Fruit fly (Drosophila melanogaster): Measurements from ENCODE around the gene RpS6.

RpS6 gene

dm6 chrX:7946858-7947313 is 45.8 kb upstream of the RpS6 start, which contains the start of gene orion (continued):
- TF ChIP-seq amos (GFP tag; IDR thresholded peaks at IDR 0.05; ENCODE audit: partially characterized antibody) (peak; percentile 75), Atf6 (GFP tag; IDR thresholded peaks at IDR 0.05) (peak; percentile 32; the same call in 1 of the 2 replicates), vvl (GFP tag; IDR thresholded peaks at IDR 0.05) (peak; percentile 62), HmgZ (tag; optimal IDR thresholded peaks at IDR 0.05) (peak; percentile 12), hb (GFP tag; IDR thresholded peaks at IDR 0.05; ENCODE audit: partially characterized antibody) (peak; percentile 64; the same call in 2 of the 3 replicates), CG8281 (tag; optimal IDR thresholded peaks at IDR 0.05) (no peak), Ada2b (GFP tag; IDR thresholded peaks at IDR 0.05) (0 out of 2 replicates have a peak, but pooled peaks have one; percentile 20), Doc3 (GFP tag; IDR thresholded peaks at IDR 0.05; ENCODE audit: partially characterized antibody) (peak; percentile 78), tgo (GFP tag; IDR thresholded peaks at IDR 0.05) (peak; percentile 22; the same call in 1 of the 3 replicates), chm (GFP tag; IDR thresholded peaks at IDR 0.05) (peak; percentile 33; the same call in 1 of the 2 replicates), crp (GFP tag; optimal IDR thresholded peaks at IDR 0.05) (peak in 1 of 2 experiments; percentile 7), ems (GFP tag; optimal IDR thresholded peaks at IDR 0.05) (no peak), Xrp1 (GFP tag; IDR thresholded peaks at IDR 0.05) (peak; percentile 45; the same call in 1 of the 2 replicates), CG13624 (GFP tag; optimal IDR thresholded peaks at IDR 0.05) (peak; percentile 0), Ptx1 (GFP tag; IDR thresholded peaks at IDR 0.05) (0 out of 2 replicates have a peak, but pooled peaks have one; percentile 25), hbn (GFP tag; IDR thresholded peaks at IDR 0.05; ENCODE audit: partially characterized antibody) (peak; percentile 82), dm (GFP tag; optimal IDR thresholded peaks at IDR 0.05) (no peak), Bgb (GFP tag; IDR thresholded peaks at IDR 0.05; ENCODE audit: partially characterized antibody) (peak; percentile 82), stc (GFP tag; IDR thresholded peaks at IDR 0.05) (peak; percentile 26; the same call in 1 of the 2 replicates), CG13123 (GFP tag; optimal IDR thresholded peaks at IDR 0.05) (no peak), CG7987 (GFP tag; optimal IDR thresholded peaks at IDR 0.05) (peak; percentile 51), PHDP (tag; optimal IDR thresholded peaks at IDR 0.05) (no peak), klu (GFP tag; IDR thresholded peaks at IDR 0.05) (no peak), MBD-R2 (GFP tag; IDR thresholded peaks at IDR 0.05) (peak; percentile 40; the same call in 1 of the 2 replicates), CG12391 (tag; optimal IDR thresholded peaks at IDR 0.05) (peak; percentile 19), yki (optimal IDR thresholded peaks at IDR 0.05) (no peak), CG2129 (GFP tag; IDR thresholded peaks at IDR 0.05; ENCODE audit: partially characterized antibody) (peak; percentile 56; the same call in 1 of the 2 replicates), CG4360 (GFP tag; IDR thresholded peaks at IDR 0.05) (no peak), CG18262 (tag; optimal IDR thresholded peaks at IDR 0.05) (peak; percentile 19), Opbp (GFP tag; IDR thresholded peaks at IDR 0.05; ENCODE audit: partially characterized antibody) (peak; percentile 84; the same call in 2 of the 3 replicates), CG1233 (GFP tag; optimal IDR thresholded peaks at IDR 0.05) (no peak), Fer2 (tag; optimal IDR thresholded peaks at IDR 0.05) (no peak), HLH4C (GFP tag; IDR thresholded peaks at IDR 0.05; ENCODE audit: partially characterized antibody) (peak; percentile 72), lov (optimal IDR thresholded peaks at IDR 0.05) (no peak), lov (GFP tag; IDR thresholded peaks at IDR 0.05) (0 out of 3 replicates have a peak, but pooled peaks have one; percentile 24), CG2712 (tag; optimal IDR thresholded peaks at IDR 0.05) (peak; percentile 26), CG9932 (GFP tag; IDR thresholded peaks at IDR 0.05) (peak; percentile 58), CG34376 (GFP tag; optimal IDR thresholded peaks at IDR 0.05) (peak; percentile 60), CG10431 (GFP tag; optimal IDR thresholded peaks at IDR 0.05) (peak; percentile 0), CG2875 (GFP tag; optimal IDR thresholded peaks at IDR 0.05) (peak; percentile 9), Taf1 (GFP tag; IDR thresholded peaks at IDR 0.05) (no peak), CG1024 (GFP tag; IDR thresholded peaks at IDR 0.05) (no peak), pros (GFP tag; optimal IDR thresholded peaks at IDR 0.05) (peak; percentile 79), onecut (GFP tag; IDR thresholded peaks at IDR 0.05) (peak; percentile 45), sqz (GFP tag; optimal IDR thresholded peaks at IDR 0.05) (peak; percentile 58), Pdp1 (GFP tag; optimal IDR thresholded peaks at IDR 0.05) (peak in 1 of 2 experiments; percentile 17), CG4820 (GFP tag; optimal IDR thresholded peaks at IDR 0.05) (no peak), Hr78 (GFP tag; optimal IDR thresholded peaks at IDR 0.05) (peak in 1 of 2 experiments; percentile 97), Kr (GFP tag; optimal IDR thresholded peaks at IDR 0.05) (no peak)

Measured in whole organism, embryonic.